Worm (Caenorhabditis elegans) whole organism, late embryonic: ENCODE data around the gene sup-18.

Source experiments
- K02D7.2 ChIP-seq: sonication (generic microtip); optimal IDR thresholded peaks from 2 replicates; lab custom pipeline; 2017; ENCODE audit warnings: mild to moderate bottlenecking, missing genetic modification characterization, missing compliant biosample characterization
- T23F11.4 ChIP-seq: fragments of 200-800 bp; sonication (Bioruptor generic); optimal IDR thresholded peaks from 2 replicates; lab custom pipeline; 2018; ENCODE audit warnings: mild to moderate bottlenecking, missing genetic modification characterization, missing compliant biosample characterization
- ahr-1 ChIP-seq: sonication (generic microtip); optimal IDR thresholded peaks from 2 replicates; lab custom pipeline; 2016; ENCODE audit warnings: missing genetic modification characterization, missing compliant biosample characterization
- ceh-14 ChIP-seq: sonication (generic microtip); optimal IDR thresholded peaks from 2 replicates; lab custom pipeline; 2016; ENCODE audit warnings: missing genotype, missing genetic modification characterization, missing compliant biosample characterization
- ceh-19 ChIP-seq: fragments of 200-800 bp; sonication (Bioruptor generic); optimal IDR thresholded peaks from 2 replicates; lab custom pipeline; 2018; ENCODE audit warnings: mild to moderate bottlenecking, missing genetic modification characterization, missing compliant biosample characterization
- ceh-2 ChIP-seq: sonication (generic microtip); optimal IDR thresholded peaks from 2 replicates; lab custom pipeline; 2016; ENCODE audit warnings: missing genotype, missing genetic modification characterization, missing compliant biosample characterization
- ceh-22 ChIP-seq: sonication (generic microtip); optimal IDR thresholded peaks from 2 replicates; lab custom pipeline; 2017; ENCODE audit warnings: missing biosample characterization, missing genetic modification characterization
- ceh-24 ChIP-seq: sonication (generic microtip); optimal IDR thresholded peaks from 2 replicates; lab custom pipeline; 2016; ENCODE audit warnings: mild to moderate bottlenecking, missing genetic modification characterization, missing compliant biosample characterization
- ceh-31 ChIP-seq: sonication (generic microtip); optimal IDR thresholded peaks from 2 replicates; lab custom pipeline; 2016; ENCODE audit warnings: missing genetic modification characterization, missing compliant biosample characterization
- ceh-34 ChIP-seq: sonication (generic microtip); optimal IDR thresholded peaks from 2 replicates; lab custom pipeline; 2016; ENCODE audit warnings: mild to moderate bottlenecking, missing genetic modification characterization, missing compliant biosample characterization
- ceh-6 ChIP-seq: fragments of 200-800 bp; sonication (Bioruptor generic); optimal IDR thresholded peaks from 2 replicates; lab custom pipeline; 2018; ENCODE audit warnings: mild to moderate bottlenecking, missing genetic modification characterization, missing compliant biosample characterization
- che-1 ChIP-seq: sonication (generic microtip); optimal IDR thresholded peaks from 2 replicates; lab custom pipeline; 2016; ENCODE audit warnings: mild to moderate bottlenecking, missing genetic modification characterization, missing compliant biosample characterization
- dmd-4 ChIP-seq: sonication (generic microtip); optimal IDR thresholded peaks from 2 replicates; lab custom pipeline; 2016; ENCODE audit warnings: borderline replicate concordance, missing genetic modification characterization, missing compliant biosample characterization
- dve-1 ChIP-seq: sonication (generic microtip); optimal IDR thresholded peaks from 2 replicates; lab custom pipeline; 2017; ENCODE audit warnings: antibody characterized with exemption, mild to moderate bottlenecking, missing genetic modification characterization, missing compliant biosample characterization
- eyg-1 ChIP-seq: sonication (generic microtip); optimal IDR thresholded peaks from 2 replicates; lab custom pipeline; 2016; ENCODE audit warnings: missing genotype, missing genetic modification characterization, missing compliant biosample characterization
- fax-1 ChIP-seq: sonication (generic microtip); optimal IDR thresholded peaks from 2 replicates; lab custom pipeline; 2016; ENCODE audit warnings: missing genotype, missing genetic modification characterization, missing compliant biosample characterization
- fkh-6 ChIP-seq: sonication (generic microtip); optimal IDR thresholded peaks from 2 replicates; lab custom pipeline; 2016; ENCODE audit warnings: missing genetic modification characterization, missing compliant biosample characterization
- hlh-15 ChIP-seq: sonication (generic microtip); optimal IDR thresholded peaks from 2 replicates; lab custom pipeline; 2016; ENCODE audit warnings: missing genetic modification characterization, missing compliant biosample characterization
- hlh-6 ChIP-seq: sonication (generic microtip); optimal IDR thresholded peaks from 2 replicates; lab custom pipeline; 2016; ENCODE audit warnings: missing genotype, missing genetic modification characterization, missing compliant biosample characterization
- lim-6 ChIP-seq: sonication (generic microtip); optimal IDR thresholded peaks from 2 replicates; lab custom pipeline; 2016; ENCODE audit warnings: missing genetic modification characterization, missing compliant biosample characterization
- lin-11 ChIP-seq: fragments of 200-800 bp; sonication (Bioruptor generic); optimal IDR thresholded peaks from 2 replicates; lab custom pipeline; 2018; ENCODE audit warnings: mild to moderate bottlenecking, missing genetic modification characterization, missing compliant biosample characterization
- madf-2 ChIP-seq: sonication (generic microtip); optimal IDR thresholded peaks from 2 replicates; lab custom pipeline; 2017; ENCODE audit warnings: missing genetic modification characterization, missing compliant biosample characterization
- mec-3 ChIP-seq: sonication (generic microtip); optimal IDR thresholded peaks from 2 replicates; lab custom pipeline; 2016; ENCODE audit warnings: borderline replicate concordance, missing genetic modification characterization, missing compliant biosample characterization
- nfya-1 ChIP-seq: sonication (generic microtip); optimal IDR thresholded peaks from 2 replicates; lab custom pipeline; 2017; ENCODE audit warnings: missing genetic modification characterization, mild to moderate bottlenecking, missing compliant biosample characterization, antibody characterized with exemption, moderate library complexity
- npax-4 ChIP-seq: sonication (generic microtip); optimal IDR thresholded peaks from 2 replicates; lab custom pipeline; 2016; ENCODE audit warnings: missing genetic modification characterization, missing compliant biosample characterization
- pag-3 ChIP-seq: sonication (generic microtip); optimal IDR thresholded peaks from 2 replicates; lab custom pipeline; 2016; ENCODE audit warnings: missing compliant biosample characterization, missing genetic modification characterization, borderline replicate concordance
- pha-2 ChIP-seq: sonication (generic microtip); optimal IDR thresholded peaks from 2 replicates; lab custom pipeline; 2017; ENCODE audit warnings: mild to moderate bottlenecking, missing genetic modification characterization, missing compliant biosample characterization
- pha-4 ChIP-seq: fragments of 150-350 bp; optimal IDR thresholded peaks from 2 replicates; lab custom pipeline; 2018; ENCODE audit warnings: missing biosample characterization, missing genetic modification reagents, missing genetic modification characterization
- pqm-1 ChIP-seq: sonication (generic microtip); optimal IDR thresholded peaks from 2 replicates; lab custom pipeline; 2016; ENCODE audit warnings: missing genetic modification characterization, missing compliant biosample characterization
- pros-1 ChIP-seq: fragments of 150-350 bp; optimal IDR thresholded peaks from 2 replicates; lab custom pipeline; 2014; ENCODE audit warnings: missing biosample characterization, missing genetic modification reagents, missing genetic modification characterization
- ref-2 ChIP-seq: sonication (generic microtip); optimal IDR thresholded peaks from 2 replicates; lab custom pipeline; 2016; ENCODE audit warnings: missing genetic modification characterization, missing compliant biosample characterization
- sox-2 ChIP-seq: fragments of 200-800 bp; sonication (Bioruptor generic); IDR thresholded peaks from 2 replicates; pipeline ENCODE4 v1.3.6; 2022; ENCODE audit warnings: missing genetic modification reagents, missing genetic modification characterization, missing compliant biosample characterization
- tbx-2 ChIP-seq: sonication (generic microtip); optimal IDR thresholded peaks from 2 replicates; lab custom pipeline; 2016; ENCODE audit warnings: missing genetic modification characterization, missing compliant biosample characterization
- tbx-7 ChIP-seq: sonication (generic microtip); optimal IDR thresholded peaks from 2 replicates; lab custom pipeline; 2016; ENCODE audit warnings: missing genotype, missing genetic modification characterization, missing compliant biosample characterization
- unc-55 ChIP-seq: sonication (generic microtip); optimal IDR thresholded peaks from 2 replicates; lab custom pipeline; 2017; ENCODE audit warnings: missing biosample characterization, missing genetic modification reagents, missing genetic modification characterization
- zip-5 ChIP-seq: sonication (generic microtip); optimal IDR thresholded peaks from 2 replicates; lab custom pipeline; 2016; ENCODE audit warnings: missing genetic modification characterization, missing compliant biosample characterization

sup-18 gene

DNA sequence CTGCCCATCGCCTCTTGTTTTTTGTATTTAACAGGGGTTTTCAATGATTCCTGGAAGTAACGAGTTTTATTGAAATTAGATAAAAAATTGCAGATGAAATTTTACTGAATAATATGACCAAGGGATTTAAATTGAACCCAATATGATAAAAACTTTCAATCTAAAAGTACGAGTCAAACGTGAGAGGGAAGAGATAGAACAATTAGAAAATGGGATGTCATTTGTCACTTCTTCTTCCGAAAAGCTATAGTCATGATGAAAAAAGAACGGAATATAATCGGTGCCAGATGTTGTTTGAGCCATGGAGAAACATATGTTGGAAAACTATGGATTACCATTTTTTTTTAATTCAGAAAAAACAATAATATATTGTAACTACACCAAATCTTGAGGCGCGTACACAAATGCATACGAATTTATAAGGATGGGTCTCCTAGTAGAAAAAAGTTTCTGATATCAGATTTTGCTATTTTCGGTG lies at the start of gene sup-18:
Gene sup-18 (minus strand): TSS at position 51 of the 478 bp plus-strand sequence.
- TF ChIP-seq ceh-6 (GFP tag; lab: Kevin White, UChicago) (no peak), eyg-1 (no peak), unc-55 (GFP tag; lab: Kevin White, UChicago) (no peak), dmd-4 (tag; lab: Kevin White, UChicago) (no peak), ceh-24 (tag; lab: Kevin White, UChicago) (no peak), hlh-15 (tag; lab: Kevin White, UChicago) (no peak), fkh-6 (tag; lab: Kevin White, UChicago) (no peak), fax-1 (no peak), tbx-2 (tag; lab: Kevin White, UChicago) (no peak), K02D7.2 (tag; lab: Kevin White, UChicago) (no peak), hlh-6 (tag; lab: Kevin White, UChicago) (no peak), lim-6 (tag; lab: Kevin White, UChicago) (no peak), pqm-1 (tag; lab: Kevin White, UChicago) (no peak), mec-3 (no peak), pros-1 (tag; lab: Kevin White, UChicago) (no peak), npax-4 (tag; lab: Kevin White, UChicago) (no peak), pha-2 (tag; lab: Kevin White, UChicago) (no peak), T23F11.4 (GFP tag; lab: Kevin White, UChicago) (no peak)

DNA sequence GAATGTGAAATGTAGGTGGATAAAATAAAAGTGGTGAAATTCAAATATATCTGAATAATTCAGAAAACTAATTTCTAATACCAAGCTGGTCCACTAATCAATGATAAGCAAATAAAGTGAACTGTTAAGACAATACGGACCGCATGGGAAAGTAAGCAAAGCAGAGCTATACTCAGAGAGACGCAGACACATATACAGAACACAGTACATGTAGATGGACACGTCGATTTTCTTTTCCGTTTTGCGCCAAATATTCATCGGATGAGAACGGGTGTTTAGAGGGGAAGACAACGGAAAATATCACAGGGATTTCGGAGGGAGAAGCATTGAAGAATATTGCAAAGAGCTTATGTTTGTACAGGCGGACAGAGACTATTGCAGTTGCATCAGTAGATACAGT lies 47.3 kb upstream of the sup-18 start:
- TF ChIP-seq pha-4 (tag; lab: Kevin White, UChicago), result no peak
- TF ChIP-seq ceh-2 (tag; lab: Kevin White, UChicago), result peak; percentile 11

DNA sequence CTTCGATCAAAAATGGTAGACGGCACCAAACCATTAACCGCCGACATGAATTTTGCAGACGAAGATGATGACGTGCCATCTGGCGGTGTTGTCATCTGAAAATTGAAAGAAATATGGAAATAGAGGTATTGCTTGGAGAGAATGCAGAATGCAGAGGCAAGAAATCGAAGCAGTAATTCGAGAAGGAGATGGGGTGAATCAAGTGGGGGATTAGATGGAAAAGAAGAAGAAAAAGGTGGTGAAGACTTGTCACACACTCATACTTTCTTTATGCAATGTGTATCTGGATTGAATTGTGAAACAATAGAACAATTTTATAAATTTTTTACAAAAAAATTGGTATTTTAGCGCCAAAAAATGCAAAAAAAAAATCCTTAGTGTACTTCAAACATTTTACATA lies 46.1 kb upstream of the sup-18 start, which contains the start of gene tag-250:
Gene tag-250 (minus strand): TSS at position 101 of the 400 bp plus-strand sequence.
- no peak for TF ChIP-seq ceh-31
- no peak for TF ChIP-seq madf-2 (tag; lab: Kevin White, UChicago)
- TF ChIP-seq ref-2 (tag; lab: Kevin White, UChicago), result no peak
- no peak for TF ChIP-seq eyg-1
- TF ChIP-seq ahr-1, result no peak
- TF ChIP-seq dve-1 (tag; lab: Kevin White, UChicago), result no peak
- TF ChIP-seq, all 69 proteins: peak for 0

DNA sequence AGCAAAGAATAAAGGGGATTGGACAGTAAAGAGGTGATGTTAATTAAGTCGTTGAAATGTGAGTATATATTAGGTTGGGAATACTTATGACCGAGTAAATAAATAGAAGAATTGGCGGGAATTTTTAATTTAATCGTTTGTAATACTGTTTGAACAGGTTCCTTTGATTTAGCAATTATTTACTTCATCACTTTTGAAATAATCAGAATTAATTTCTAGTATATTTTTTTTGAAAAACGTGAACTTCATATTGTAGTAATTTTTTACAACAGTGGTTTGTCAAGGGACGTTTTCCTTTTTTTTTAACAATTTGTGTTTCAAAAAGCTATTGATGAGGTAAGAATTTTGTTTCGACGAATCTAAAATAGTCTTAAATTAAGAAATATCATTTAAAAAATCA lies 43.5 kb upstream of the sup-18 start, which contains the start of gene C29E4.17:
Gene C29E4.17 (plus strand): TSS at position 301 of the 400 bp plus-strand sequence.
- TF ChIP-seq ceh-22, result no peak
- no peak for TF ChIP-seq pha-4 (tag; lab: Kevin White, UChicago)

DNA sequence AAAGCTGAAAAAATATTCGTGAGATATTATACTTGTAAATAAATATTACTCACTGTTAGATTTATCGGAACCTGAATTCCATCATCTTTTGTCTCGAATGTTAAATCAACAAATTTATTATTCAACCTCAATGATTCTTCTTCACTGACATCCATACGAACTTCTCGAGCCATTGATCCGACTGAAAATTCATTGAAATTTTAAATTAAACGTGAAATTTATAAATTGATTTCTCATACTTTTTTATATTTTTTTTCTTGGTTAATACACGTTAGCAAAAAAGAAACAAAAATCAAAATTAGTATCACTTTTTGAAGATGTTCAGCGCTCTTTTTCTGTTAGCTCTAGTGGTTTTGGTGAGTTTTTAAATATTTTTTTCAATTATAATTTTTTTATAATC lies 41.1 kb upstream of the sup-18 start, which contains the start of gene C29E4.14:
Gene C29E4.14 (plus strand): TSS at position 301 of the 400 bp plus-strand sequence.
- TF ChIP-seq pros-1 (tag; lab: Kevin White, UChicago) (no peak), zip-5 (tag; lab: Kevin White, UChicago) (no peak), ahr-1 (no peak), che-1 (tag; lab: Kevin White, UChicago) (no peak), K02D7.2 (tag; lab: Kevin White, UChicago) (no peak), pha-4 (tag; lab: Kevin White, UChicago) (no peak), ceh-24 (tag; lab: Kevin White, UChicago) (no peak), lin-11 (tag; lab: Kevin White, UChicago) (no peak), ceh-14 (tag; lab: Kevin White, UChicago) (no peak), nfya-1 (tag; lab: Kevin White, UChicago) (no peak), tbx-7 (no peak), pag-3 (no peak), npax-4 (tag; lab: Kevin White, UChicago) (no peak), ceh-19 (GFP tag; lab: Kevin White, UChicago) (no peak), ref-2 (tag; lab: Kevin White, UChicago) (no peak), sox-2 (GFP tag; lab: Robert Waterston, UW) (no peak), ceh-31 (no peak), ceh-34 (tag; lab: Kevin White, UChicago) (no peak)
- TF ChIP-seq, all 69 proteins: peak for 0
